Worm (Caenorhabditis elegans) whole organism, L3 larva: Measurements from ENCODE around the gene ZK1240.3.

Experiments used
- elt-1 ChIP-seq: fragments of 150-350 bp; optimal IDR thresholded peaks from 2 replicates; lab custom pipeline; 2014; ENCODE audit warnings: missing biosample characterization, missing genetic modification characterization
- elt-3 ChIP-seq, 3 experiments: fragments of 150-350 bp in 1 of 3; sonication (generic microtip) in 2 of 3; optimal IDR thresholded peaks; 2 replicates in 2 of 3; 4 replicates in 1 of 3; lab custom pipeline; 2014 to 2017; ENCODE audit warnings: missing biosample characterization in 3 of 3, missing genetic modification characterization in 3 of 3
- fkh-10 ChIP-seq: sonication (generic microtip); optimal IDR thresholded peaks from 2 replicates; lab custom pipeline; 2017; ENCODE audit warnings: missing biosample characterization, missing genetic modification reagents, missing genetic modification characterization
- mdl-1 ChIP-seq: fragments of 150-350 bp; optimal IDR thresholded peaks from 2 replicates; lab custom pipeline; 2014; ENCODE audit warnings: missing biosample characterization, missing genetic modification characterization
- nhr-12 ChIP-seq: fragments of 150-350 bp; optimal IDR thresholded peaks from 2 replicates; lab custom pipeline; 2014; ENCODE audit warnings: missing biosample characterization, missing genetic modification characterization
- nhr-23 ChIP-seq: fragments of 150-350 bp; optimal IDR thresholded peaks from 2 replicates; lab custom pipeline; 2014; ENCODE audit warnings: missing biosample characterization, missing genetic modification reagents, missing genetic modification characterization
- nhr-28 ChIP-seq: fragments of 150-350 bp; optimal IDR thresholded peaks from 2 replicates; lab custom pipeline; 2014; ENCODE audit warnings: missing biosample characterization, missing genetic modification characterization
- sea-2 ChIP-seq: fragments of 150-350 bp; sonication (generic microtip); optimal IDR thresholded peaks from 4 replicates; lab custom pipeline; 2014; ENCODE audit warnings: missing biosample characterization, missing genetic modification reagents, missing genetic modification characterization
- tbx-2 ChIP-seq: sonication (generic microtip); optimal IDR thresholded peaks from 2 replicates; lab custom pipeline; 2016; ENCODE audit warnings: mild to moderate bottlenecking, missing genetic modification characterization, missing compliant biosample characterization
- unc-62 ChIP-seq: fragments of 150-350 bp; sonication (generic microtip); optimal IDR thresholded peaks from 4 replicates; lab custom pipeline; 2014; ENCODE audit warnings: missing biosample characterization, missing genetic modification reagents, missing genetic modification characterization
- zag-1 ChIP-seq: fragments of 150-350 bp; optimal IDR thresholded peaks from 2 replicates; lab custom pipeline; 2014; ENCODE audit warnings: missing biosample characterization, missing genetic modification characterization
- ztf-11 ChIP-seq: fragments of 150-350 bp; optimal IDR thresholded peaks from 2 replicates; lab custom pipeline; 2014; ENCODE audit warnings: missing biosample characterization, missing genetic modification characterization
- ztf-4 ChIP-seq: fragments of 150-350 bp; optimal IDR thresholded peaks from 2 replicates; lab custom pipeline; 2014; ENCODE audit warnings: missing biosample characterization, missing genetic modification characterization

DNA sequence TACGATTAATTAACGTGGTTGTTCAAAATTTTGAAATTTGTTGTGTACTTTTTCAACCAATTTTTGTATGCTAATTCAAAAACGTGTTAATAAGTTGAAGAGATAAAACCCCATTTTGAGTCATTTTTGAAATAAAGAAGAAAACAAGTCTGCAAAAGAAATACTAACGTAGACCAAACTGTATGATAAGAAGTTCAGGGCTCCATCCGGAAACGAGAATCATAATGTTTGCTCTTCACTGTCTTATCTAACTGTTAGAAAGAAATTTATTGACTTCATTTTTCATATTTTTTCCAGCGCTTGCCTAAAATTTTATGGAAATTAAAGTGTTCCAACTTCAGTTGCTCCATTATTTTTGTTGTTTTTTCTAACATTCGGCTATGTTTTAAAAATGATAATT lies 14.6 kb upstream of the ZK1240.3 start:
- TF ChIP-seq unc-62 (GFP tag; lab: Kevin White, UChicago) (no peak), nhr-28 (tag; lab: Kevin White, UChicago) (no peak), ztf-4 (no peak), elt-1 (no peak), ztf-11 (no peak), sea-2 (GFP tag; lab: Kevin White, UChicago) (no peak), nhr-23 (tag; lab: Kevin White, UChicago) (no peak), zag-1 (tag; lab: Kevin White, UChicago) (no peak), fkh-10 (GFP tag; lab: Kevin White, UChicago) (no peak), mdl-1 (tag; lab: Kevin White, UChicago) (no peak), tbx-2 (no peak), elt-3 (tag; optimal IDR thresholded peaks at IDR 0.05; lab: Kevin White, UChicago) (no peak), nhr-12 (tag; lab: Kevin White, UChicago) (no peak)
